Fruit fly (Drosophila melanogaster) whole organism, embryonic: Measurements from ENCODE around the gene CG14984.

Experiments used
- BtbVII ChIP-seq: fragments of 200-800 bp; sonication (Bioruptor generic); optimal IDR thresholded peaks from 3 replicates; lab custom pipeline; 2017; ENCODE audit warnings: missing biosample characterization, mild to moderate bottlenecking, missing genetic modification characterization
- CG10959 ChIP-seq: fragments of 200-800 bp; sonication (Bioruptor generic); IDR thresholded peaks from 2 replicates; pipeline ENCODE4 v1.3.6; 2022; ENCODE audit warnings: missing biosample characterization, missing genetic modification characterization
- CG10979 ChIP-seq: fragments of 200-800 bp; sonication (Bioruptor generic); optimal IDR thresholded peaks from 2 replicates; lab custom pipeline; 2018; ENCODE audit warnings: missing biosample characterization, mild to moderate bottlenecking, missing genetic modification characterization, moderate library complexity
- CG11560 ChIP-seq: fragments of 200-800 bp; sonication (Bioruptor generic); IDR thresholded peaks from 3 replicates; pipeline ENCODE4 v1.3.6; 2022; ENCODE audit warnings: missing biosample characterization, missing genetic modification characterization
- CrebB ChIP-seq: fragments of 200-800 bp; sonication (Bioruptor generic); optimal IDR thresholded peaks from 3 replicates; lab custom pipeline; 2018; ENCODE audit warnings: missing biosample characterization, mild to moderate bottlenecking, missing genetic modification characterization
- Scr ChIP-seq: fragments of 200-800 bp; sonication (Bioruptor generic); IDR thresholded peaks from 2 replicates; pipeline ENCODE4 v1.3.6; 2022; ENCODE audit warnings: missing biosample characterization, missing genetic modification characterization; ENCODE audit not compliant: partially characterized antibody
- YL-1 ChIP-seq: fragments of 200-800 bp; sonication (Bioruptor generic); optimal IDR thresholded peaks from 3 replicates; lab custom pipeline; 2017; ENCODE audit warnings: missing biosample characterization, mild to moderate bottlenecking, missing genetic modification characterization
- disco-r ChIP-seq: fragments of 200-800 bp; sonication (Bioruptor generic); optimal IDR thresholded peaks from 2 replicates; lab custom pipeline; 2016; ENCODE audit warnings: missing biosample characterization, missing genetic modification characterization
- kay ChIP-seq: fragments of 200-800 bp; sonication (Bioruptor generic); optimal IDR thresholded peaks from 2 replicates; lab custom pipeline; 2016; ENCODE audit warnings: missing biosample characterization, missing genetic modification characterization
- psq ChIP-seq: fragments of 200-800 bp; sonication (Bioruptor generic); optimal IDR thresholded peaks from 2 replicates; lab custom pipeline; 2017; ENCODE audit warnings: missing biosample characterization, missing genetic modification characterization
- rib ChIP-seq: fragments of 200-800 bp; sonication (Bioruptor generic); IDR thresholded peaks from 2 replicates; pipeline ENCODE4 v1.3.6; 2022; ENCODE audit warnings: missing biosample characterization, missing genetic modification characterization
- zfh2 ChIP-seq: fragments of 200-800 bp; sonication (Bioruptor generic); optimal IDR thresholded peaks from 2 replicates; lab custom pipeline; 2016; ENCODE audit warnings: missing biosample characterization, missing genetic modification characterization

DNA sequence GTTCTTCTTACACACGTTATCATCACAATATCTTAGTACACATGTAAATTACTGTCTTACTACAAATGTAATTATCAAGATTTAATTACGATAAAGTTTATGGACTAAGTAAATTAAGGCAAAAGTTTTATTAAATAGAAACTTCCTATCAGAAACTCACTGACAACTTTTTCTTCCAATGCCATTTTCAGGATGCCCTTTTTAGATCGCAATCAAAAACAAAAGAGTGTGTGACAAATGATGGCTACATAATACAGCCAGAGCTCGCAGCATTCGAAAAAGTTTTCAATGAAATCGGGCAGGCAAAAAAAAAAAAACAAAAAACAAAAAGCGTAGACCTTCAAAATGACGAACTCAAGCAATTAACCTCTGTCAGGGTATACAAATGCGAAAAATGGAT, 20.2 kb upstream of the CG14984 start, which contains the start of gene CG43915:
- TF ChIP-seq CG10979 (no peak), Scr (GFP tag; lab: Robert Waterston, UW) (no peak), CG11560 (tag; lab: Robert Waterston, UW) (no peak), CG10959 (GFP tag; lab: Robert Waterston, UW) (no peak), psq (GFP tag; lab: Kevin White, UChicago) (no peak), kay (GFP tag; lab: Kevin White, UChicago) (no peak), BtbVII (GFP tag; lab: Kevin White, UChicago) (no peak), disco-r (no peak), rib (GFP tag; lab: Robert Waterston, UW) (no peak), zfh2 (GFP tag; lab: Kevin White, UChicago) (no peak), YL-1 (GFP tag; lab: Kevin White, UChicago) (no peak), CrebB (tag; lab: Kevin White, UChicago) (no peak)
